Fruit fly (Drosophila melanogaster): ENCODE data around the gene CG31821.

- TF ChIP-seq Gug (GFP tag; IDR thresholded peaks at IDR 0.05) (no peak), esn (GFP tag; optimal IDR thresholded peaks at IDR 0.05) (no peak), Eip78C (GFP tag) (no peak), CG6854 (GFP tag; optimal IDR thresholded peaks at IDR 0.05) (no peak), eg (GFP tag; IDR thresholded peaks at IDR 0.05) (no peak)
Observed at dm6 chr2L:15908086-15908485, 5.9 kb upstream of the CG31821 start.
